Worm (Caenorhabditis elegans) whole organism, L1 larva: ENCODE data around the gene cgef-1.

ENCODE experiments used
- Y116A8C.19 ChIP-seq: sonication (generic microtip); optimal IDR thresholded peaks from 2 replicates; lab custom pipeline; 2016; ENCODE audit warnings: missing compliant biosample characterization, missing genetic modification characterization, borderline replicate concordance
- aha-1 ChIP-seq: fragments of 150-350 bp; optimal IDR thresholded peaks from 2 replicates; lab custom pipeline; 2014; ENCODE audit warnings: missing biosample characterization, missing genetic modification characterization
- aly-2 ChIP-seq: fragments of 150-350 bp; optimal IDR thresholded peaks from 2 replicates; lab custom pipeline; 2014; ENCODE audit warnings: missing biosample characterization, missing genetic modification characterization
- ceh-82 ChIP-seq, 3 experiments: fragments of 150-350 bp in 1 of 3; sonication (generic microtip) in 2 of 3; optimal IDR thresholded peaks; 2 replicates each; lab custom pipeline; 2014 to 2017; ENCODE audit warnings: missing biosample characterization in 3 of 3, missing genetic modification characterization in 3 of 3
- ceh-90 ChIP-seq: sonication (generic microtip); optimal IDR thresholded peaks from 2 replicates; lab custom pipeline; 2016; ENCODE audit warnings: missing genetic modification characterization, missing compliant biosample characterization
- dsc-1 ChIP-seq: sonication (generic microtip); optimal IDR thresholded peaks from 2 replicates; lab custom pipeline; 2016; ENCODE audit warnings: mild to moderate bottlenecking, missing genetic modification characterization, missing compliant biosample characterization
- efl-1 ChIP-seq, 4 experiments: fragments of 150-350 bp; optimal IDR thresholded peaks in 3 of 4; peaks in 1 of 4; 1 replicate in 1 of 4; 2 replicates in 3 of 4; lab custom pipeline; 2014; ENCODE audit warnings: missing biosample characterization in 2 of 4, missing genetic modification characterization in 2 of 4, missing genetic modification reagents in 2 of 4
- egl-13 ChIP-seq: sonication (generic microtip); optimal IDR thresholded peaks from 2 replicates; lab custom pipeline; 2016; ENCODE audit warnings: missing genotype, missing genetic modification reagents, missing genetic modification characterization, missing compliant biosample characterization
- elt-3 ChIP-seq, 6 experiments: fragments of 150-350 bp in 1 of 6; sonication (generic microtip); optimal IDR thresholded peaks; 2 replicates each; lab custom pipeline; 2017 to 2018; ENCODE audit warnings: missing biosample characterization in 6 of 6, missing genetic modification characterization in 6 of 6, inconsistent platforms in 1 of 6
- fkh-4 ChIP-seq: sonication (generic microtip); optimal IDR thresholded peaks from 2 replicates; lab custom pipeline; 2016; ENCODE audit warnings: missing compliant biosample characterization, missing genetic modification characterization, borderline replicate concordance
- grh-1 ChIP-seq: fragments of 200-800 bp; sonication (Bioruptor generic); IDR thresholded peaks from 2 replicates; pipeline ENCODE4 v1.3.6; 2022; ENCODE audit warnings: missing genetic modification reagents, missing genetic modification characterization, missing compliant biosample characterization
- jun-1 ChIP-seq: fragments of 150-350 bp; optimal IDR thresholded peaks from 2 replicates; lab custom pipeline; 2014; ENCODE audit warnings: missing biosample characterization, missing genetic modification reagents, missing genetic modification characterization
- lin-14 ChIP-seq: fragments of 200-800 bp; sonication (Bioruptor generic); optimal IDR thresholded peaks from 2 replicates; lab custom pipeline; 2018; ENCODE audit warnings: mild to moderate bottlenecking, missing genetic modification characterization, moderate library complexity, missing compliant biosample characterization
- lin-15B ChIP-seq: fragments of 150-350 bp; sonication (generic microtip); optimal IDR thresholded peaks from 3 replicates; lab custom pipeline; 2014; ENCODE audit warnings: missing biosample characterization, missing genetic modification characterization
- lin-35 ChIP-seq, 2 experiments: fragments of 150-350 bp; optimal IDR thresholded peaks; 2 replicates each; lab custom pipeline; 2014; ENCODE audit warnings: missing biosample characterization in 2 of 2, missing genetic modification characterization in 2 of 2, missing genetic modification reagents in 2 of 2
- mab-9 ChIP-seq: fragments of 200-800 bp; sonication (Bioruptor generic); IDR thresholded peaks from 2 replicates; pipeline ENCODE4 v1.3.6; 2022; ENCODE audit warnings: missing genetic modification reagents, missing genetic modification characterization, missing compliant biosample characterization
- mdl-1 ChIP-seq, 2 experiments: fragments of 150-350 bp; optimal IDR thresholded peaks; 2 replicates each; lab custom pipeline; 2014 to 2017; ENCODE audit warnings: missing biosample characterization in 2 of 2, missing genetic modification characterization in 2 of 2, inconsistent platforms in 1 of 2
- mep-1 ChIP-seq: fragments of 150-350 bp; optimal IDR thresholded peaks from 2 replicates; lab custom pipeline; 2014; ENCODE audit warnings: missing biosample characterization, missing genetic modification characterization
- nhr-12 ChIP-seq: sonication (generic microtip); optimal IDR thresholded peaks from 2 replicates; lab custom pipeline; 2017; ENCODE audit warnings: missing biosample characterization, missing genetic modification characterization
- nhr-19 ChIP-seq: fragments of 200-800 bp; sonication (Bioruptor generic); conservative IDR thresholded peaks from 2 replicates; pipeline ENCODE4 v1.3.6; 2022; ENCODE audit warnings: missing genetic modification characterization, missing compliant biosample characterization
- nhr-71 ChIP-seq: sonication (generic microtip); optimal IDR thresholded peaks from 2 replicates; lab custom pipeline; 2016; ENCODE audit warnings: mild to moderate bottlenecking, missing genetic modification characterization, moderate library complexity, missing compliant biosample characterization
- nhr-77 ChIP-seq: fragments of 150-350 bp; optimal IDR thresholded peaks from 2 replicates; lab custom pipeline; 2014; ENCODE audit warnings: missing biosample characterization, missing genetic modification characterization
- nhr-90 ChIP-seq: sonication (generic microtip); optimal IDR thresholded peaks from 2 replicates; lab custom pipeline; 2016; ENCODE audit warnings: mild to moderate bottlenecking, missing genetic modification characterization, missing compliant biosample characterization; ENCODE audit not compliant: poor library complexity
- pax-3 ChIP-seq: fragments of 200-800 bp; sonication (Bioruptor generic); optimal IDR thresholded peaks from 2 replicates; lab custom pipeline; 2018; ENCODE audit warnings: mild to moderate bottlenecking, missing genetic modification characterization, moderate library complexity, missing compliant biosample characterization
- snpc-4 ChIP-seq: fragments of 150-350 bp; optimal IDR thresholded peaks from 2 replicates; lab custom pipeline; 2014; ENCODE audit warnings: missing biosample characterization, missing genetic modification characterization
- snu-23 ChIP-seq: sonication (generic microtip); optimal IDR thresholded peaks from 2 replicates; lab custom pipeline; 2016; ENCODE audit warnings: missing genetic modification characterization, missing compliant biosample characterization
- sup-37 ChIP-seq: fragments of 200-800 bp; sonication (Bioruptor generic); optimal IDR thresholded peaks from 2 replicates; lab custom pipeline; 2018; ENCODE audit warnings: mild to moderate bottlenecking, missing genetic modification characterization, missing compliant biosample characterization
- swsn-7 ChIP-seq: sonication (generic microtip); optimal IDR thresholded peaks from 2 replicates; lab custom pipeline; 2016; ENCODE audit warnings: missing genetic modification characterization, missing compliant biosample characterization
- unc-30 ChIP-seq: sonication (generic microtip); optimal IDR thresholded peaks from 2 replicates; lab custom pipeline; 2017; ENCODE audit warnings: missing biosample characterization, missing genetic modification characterization
- unc-62 ChIP-seq: fragments of 150-350 bp; optimal IDR thresholded peaks from 2 replicates; lab custom pipeline; 2014; ENCODE audit warnings: missing biosample characterization, missing genetic modification reagents, missing genetic modification characterization

cgef-1 gene

ce11 chrX:2754036-2754941, 17.6 kb upstream of the cgef-1 start:
- TF ChIP-seq nhr-90 (tag; lab: Kevin White, UChicago) (no peak), swsn-7 (tag; lab: Kevin White, UChicago) (no peak), lin-35 (GFP tag; optimal IDR thresholded peaks at IDR 0.05; lab: Kevin White, UChicago) (peak in 1 of 2 experiments; percentile 3), efl-1 (optimal IDR thresholded peaks at IDR 0.05; lab: Kevin White, UChicago) (no peak), efl-1 (GFP tag; optimal IDR thresholded peaks at IDR 0.05 in 1 of 2; lab: Kevin White, UChicago) (peak in 1 of 2 experiments; percentile 92), mdl-1 (tag; optimal IDR thresholded peaks at IDR 0.05; lab: Kevin White, UChicago) (no peak), nhr-12 (tag; lab: Kevin White, UChicago) (no peak)

- no peak for TF ChIP-seq nhr-71 (tag; lab: Kevin White, UChicago)
- peak; percentile 10 for TF ChIP-seq snpc-4 (tag; lab: Kevin White, UChicago)
- no peak for TF ChIP-seq grh-1 (GFP tag; lab: Robert Waterston, UW)
- peak; percentile 72 for TF ChIP-seq dsc-1 (tag; lab: Kevin White, UChicago)
- no peak for TF ChIP-seq efl-1 (optimal IDR thresholded peaks at IDR 0.05; lab: Kevin White, UChicago)
- peak in 1 of 2 experiments; percentile 55 for TF ChIP-seq efl-1 (GFP tag; optimal IDR thresholded peaks at IDR 0.05 in 1 of 2; lab: Kevin White, UChicago)
- peak; percentile 26 for TF ChIP-seq fkh-4 (tag; lab: Kevin White, UChicago)
- TF ChIP-seq, all 84 proteins: peak for 4
Measured at ce11 chrX:2763476-2764268, 8.2 kb upstream of the cgef-1 start, which contains the start of gene unc-2. TSS of gene unc-2 (minus strand) at chrX:2763526.

ce11 chrX:2764278-2764677, 7.6 kb upstream of the cgef-1 start:
- TF ChIP-seq nhr-19 (GFP tag; lab: Robert Waterston, UW) = no peak
- TF ChIP-seq lin-14 (GFP tag; lab: Kevin White, UChicago) = peak; percentile 65

- no peak for TF ChIP-seq sup-37 (GFP tag; lab: Kevin White, UChicago)
- TF ChIP-seq unc-30 (tag; lab: Kevin White, UChicago) = no peak
- TF ChIP-seq jun-1 (tag; lab: Kevin White, UChicago) = no peak
- no peak for TF ChIP-seq lin-15B
- TF ChIP-seq Y116A8C.19 (tag; lab: Kevin White, UChicago) = no peak
- TF ChIP-seq ceh-82 (tag; optimal IDR thresholded peaks at IDR 0.05; lab: Kevin White, UChicago) = peak in 1 of 3 experiments; percentile 31
- TF ChIP-seq ceh-90 = no peak
- TF ChIP-seq elt-3 (tag; optimal IDR thresholded peaks at IDR 0.05; lab: Kevin White, UChicago) = no peak
- no peak for TF ChIP-seq snu-23 (GFP tag; lab: Kevin White, UChicago)
- TF ChIP-seq lin-14 (GFP tag; lab: Kevin White, UChicago) = peak; percentile 61
Measured at ce11 chrX:2769685-2770084, 2.2 kb upstream of the cgef-1 start, which contains the start of gene F55F1.2. TSS of gene F55F1.2 (minus strand) at chrX:2770060.

ce11 chrX:2776955-2777354, 5.1 kb downstream of the cgef-1 start:
- TF ChIP-seq mab-9 (no peak), mep-1 (tag; lab: Kevin White, UChicago) (no peak), pax-3 (tag; lab: Kevin White, UChicago) (no peak), Y116A8C.19 (tag; lab: Kevin White, UChicago) (no peak)

ce11 chrX:2777973-2778372, 6.1 kb downstream of the cgef-1 start:
- TF ChIP-seq aha-1 = no peak
- TF ChIP-seq lin-14 (GFP tag; lab: Kevin White, UChicago) = peak; percentile 50
- no peak for TF ChIP-seq egl-13 (tag; lab: Kevin White, UChicago)
- no peak for TF ChIP-seq unc-62 (GFP tag; lab: Kevin White, UChicago)
- no peak for TF ChIP-seq nhr-77 (tag; lab: Kevin White, UChicago)
- no peak for TF ChIP-seq aly-2 (tag; lab: Kevin White, UChicago)
